Worm (Caenorhabditis elegans): ENCODE results near the gene srw-142.

- TF ChIP-seq unc-39 (tag; optimal IDR thresholded peaks at IDR 0.05) = no peak
- no peak for TF ChIP-seq mep-1 (tag; optimal IDR thresholded peaks at IDR 0.05)
- TF ChIP-seq elt-3 (tag; optimal IDR thresholded peaks at IDR 0.05) = no peak
- no peak for TF ChIP-seq ztf-11 (tag; optimal IDR thresholded peaks at IDR 0.05)
- TF ChIP-seq lsy-2 (tag; optimal IDR thresholded peaks at IDR 0.05) = no peak
- TF ChIP-seq pha-4 (tag; optimal IDR thresholded peaks at IDR 0.05) = no peak
- no peak for TF ChIP-seq hlh-1 (tag; optimal IDR thresholded peaks at IDR 0.05)
- no peak for TF ChIP-seq unc-120 (tag; optimal IDR thresholded peaks at IDR 0.05; ENCODE audit: poor library complexity, severe bottlenecking)
- no peak for TF ChIP-seq ham-2 (GFP tag; optimal IDR thresholded peaks at IDR 0.05)
- no peak for TF ChIP-seq nhr-28 (tag; optimal IDR thresholded peaks at IDR 0.05)
- TF ChIP-seq mab-5 (tag; optimal IDR thresholded peaks at IDR 0.05) = no peak
- no peak for TF ChIP-seq snpc-4 (tag; optimal IDR thresholded peaks at IDR 0.05)
These were observed 6.7 kb upstream of the srw-142 start, which contains the start of gene srh-88 for ce11 chrV:2964786-2965185.
